Fruit fly (Drosophila melanogaster) whole organism, pupa: ENCODE results near the gene CG2211.

Experiments
- CG32121 ChIP-seq: fragments of 200-800 bp; sonication (Bioruptor generic); IDR thresholded peaks from 2 replicates; pipeline ENCODE4 v1.3.6; 2022; ENCODE audit warnings: missing biosample characterization, missing genetic modification characterization
- CG9948 ChIP-seq: fragments of 200-800 bp; sonication (Bioruptor generic); optimal IDR thresholded peaks from 2 replicates; lab custom pipeline; 2018; ENCODE audit warnings: missing biosample characterization, mild to moderate bottlenecking, missing genetic modification characterization, moderate library complexity
- D1 ChIP-seq: fragments of 200-800 bp; sonication (Bioruptor generic); optimal IDR thresholded peaks from 2 replicates; lab custom pipeline; 2018; ENCODE audit warnings: missing biosample characterization, mild to moderate bottlenecking, missing genetic modification characterization, moderate library complexity
- EcR ChIP-seq: fragments of 200-800 bp; sonication (Bioruptor generic); optimal IDR thresholded peaks from 3 replicates; lab custom pipeline; 2019; ENCODE audit warnings: missing biosample characterization, missing genetic modification characterization, mild to moderate bottlenecking, moderate library complexity, missing genetic modification reagents
- fd96Ca ChIP-seq: fragments of 200-800 bp; sonication (Bioruptor generic); IDR thresholded peaks from 3 replicates; pipeline ENCODE4 v1.3.6; 2022; ENCODE audit warnings: missing biosample characterization, missing genetic modification characterization

DNA sequence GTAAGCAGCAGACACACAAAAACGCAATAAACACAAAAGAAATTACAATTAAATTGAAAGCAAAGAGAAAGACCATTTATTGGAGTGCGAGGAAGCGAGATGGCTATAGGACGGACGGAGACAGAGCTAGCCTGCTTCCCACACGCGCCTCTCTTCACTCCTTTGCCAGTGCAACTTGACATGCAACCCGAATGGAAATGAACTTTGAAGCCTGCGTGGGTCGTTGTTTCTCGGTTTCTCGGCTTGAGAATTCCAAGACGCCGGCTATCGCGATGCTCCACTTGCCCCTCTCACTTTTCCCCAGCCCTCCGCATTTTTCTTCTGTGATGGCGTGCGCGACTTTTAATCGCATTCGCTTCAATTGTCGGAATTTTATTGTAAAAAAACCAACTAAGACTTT, 45.8 kb upstream of the CG2211 start:
- no peak for TF ChIP-seq CG32121 (GFP tag; lab: Robert Waterston, UW)
- TF ChIP-seq EcR (GFP tag; lab: Kevin White, UChicago) = peak; percentile 54
- TF ChIP-seq CG9948 (tag; lab: Kevin White, UChicago) = no peak
- 0 out of 3 replicates have a peak, but pooled peaks have one; percentile 37 for TF ChIP-seq fd96Ca (GFP tag; lab: Robert Waterston, UW)
- TF ChIP-seq D1 = no peak
